Worm (Caenorhabditis elegans) whole organism, L2 larva: ENCODE measurements around the gene lon-3.
A peak's percentile ranks its signal among the peaks of the same experiment; 100 is the strongest.

Experiments used
- ama-1 ChIP-seq: fragments of 150-350 bp; optimal IDR thresholded peaks from 2 replicates; lab custom pipeline; 2018; ENCODE audit warnings: inconsistent platforms
- ceh-16 ChIP-seq: fragments of 150-350 bp; optimal IDR thresholded peaks from 2 replicates; lab custom pipeline; 2014; ENCODE audit warnings: missing biosample characterization, missing genetic modification characterization
- ceh-82 ChIP-seq: fragments of 150-350 bp; optimal IDR thresholded peaks from 2 replicates; lab custom pipeline; 2014; ENCODE audit warnings: missing biosample characterization, missing genetic modification characterization
- fos-1 ChIP-seq: fragments of 150-350 bp; optimal IDR thresholded peaks from 2 replicates; lab custom pipeline; 2014; ENCODE audit warnings: missing biosample characterization, missing genetic modification characterization
- lin-13 ChIP-seq: fragments of 150-350 bp; optimal IDR thresholded peaks from 2 replicates; lab custom pipeline; 2014; ENCODE audit warnings: missing biosample characterization, missing genetic modification reagents, missing genetic modification characterization
- nhr-11 ChIP-seq: fragments of 150-350 bp; optimal IDR thresholded peaks from 2 replicates; lab custom pipeline; 2014; ENCODE audit warnings: missing biosample characterization, missing genetic modification characterization
- nhr-237 ChIP-seq: fragments of 150-350 bp; optimal IDR thresholded peaks from 2 replicates; lab custom pipeline; 2014; ENCODE audit warnings: missing biosample characterization, missing genetic modification characterization
- nhr-25 ChIP-seq: fragments of 150-350 bp; sonication (generic microtip); optimal IDR thresholded peaks from 3 replicates; lab custom pipeline; 2014; ENCODE audit warnings: missing biosample characterization, missing genetic modification characterization
- peb-1 ChIP-seq: fragments of 150-350 bp; optimal IDR thresholded peaks from 2 replicates; lab custom pipeline; 2014; ENCODE audit warnings: missing biosample characterization, missing genetic modification characterization
- unc-39 ChIP-seq: fragments of 150-350 bp; optimal IDR thresholded peaks from 2 replicates; lab custom pipeline; 2014; ENCODE audit warnings: missing biosample characterization, missing genetic modification characterization
- unc-62 ChIP-seq: fragments of 150-350 bp; optimal IDR thresholded peaks from 2 replicates; lab custom pipeline; 2014; ENCODE audit warnings: missing biosample characterization, missing genetic modification reagents, missing genetic modification characterization

ce11 chrV:12194275-12194674 is 4.2 kb downstream of the lon-3 start, which contains the start of gene ogdh-2:
- no peak for TF ChIP-seq nhr-237 (tag; lab: Kevin White, UChicago)
- TF ChIP-seq fos-1 (tag; lab: Kevin White, UChicago), result peak; percentile 10
- TF ChIP-seq nhr-25, result peak; percentile 40
- no peak for TF ChIP-seq ama-1 (lab: Kevin White, UChicago)
- TF ChIP-seq unc-39 (tag; lab: Kevin White, UChicago), result no peak
- TF ChIP-seq peb-1 (tag; lab: Kevin White, UChicago), result no peak
- TF ChIP-seq ceh-16 (tag; lab: Kevin White, UChicago), result peak; percentile 39
- no peak for TF ChIP-seq nhr-11 (tag; lab: Kevin White, UChicago)
- no peak for TF ChIP-seq unc-62
- TF ChIP-seq ceh-82 (tag; lab: Kevin White, UChicago), result no peak
- no peak for TF ChIP-seq lin-13 (GFP tag; lab: Kevin White, UChicago)
